Worm (Caenorhabditis elegans) whole organism, young adult: ENCODE results near the gene pro-3.

ENCODE experiments used
- B0035.1 ChIP-seq: sonication (generic microtip); optimal IDR thresholded peaks from 2 replicates; lab custom pipeline; 2016; ENCODE audit warnings: missing genetic modification characterization, mild to moderate bottlenecking, missing compliant biosample characterization, missing genotype, missing genetic modification reagents
- C17E4.6 ChIP-seq: fragments of 200-800 bp; sonication (Bioruptor generic); IDR thresholded peaks from 2 replicates; pipeline ENCODE4 v1.3.6; 2022; ENCODE audit warnings: missing genetic modification reagents, missing genetic modification characterization, missing compliant biosample characterization
- F39B2.1 ChIP-seq: fragments of 200-800 bp; sonication (Bioruptor generic); IDR thresholded peaks from 2 replicates; pipeline ENCODE4 v1.3.6; 2022; ENCODE audit warnings: missing genetic modification reagents, missing genetic modification characterization, missing compliant biosample characterization
- F52B5.7 ChIP-seq: sonication (generic microtip); optimal IDR thresholded peaks from 2 replicates; lab custom pipeline; 2016; ENCODE audit warnings: mild to moderate bottlenecking, missing genetic modification characterization, missing compliant biosample characterization
- F55B11.4 ChIP-seq: sonication (generic microtip); optimal IDR thresholded peaks from 2 replicates; lab custom pipeline; 2016; ENCODE audit warnings: missing compliant biosample characterization, missing genetic modification characterization, borderline replicate concordance; ENCODE audit not compliant: insufficient read depth
- F57A8.1 ChIP-seq: fragments of 200-800 bp; sonication (Bioruptor generic); optimal IDR thresholded peaks from 2 replicates; lab custom pipeline; 2018; ENCODE audit warnings: mild to moderate bottlenecking, missing genetic modification characterization, moderate library complexity, missing compliant biosample characterization
- F57C9.4 ChIP-seq: sonication (generic microtip); optimal IDR thresholded peaks from 2 replicates; lab custom pipeline; 2017; ENCODE audit warnings: mild to moderate bottlenecking, missing genetic modification characterization, missing compliant biosample characterization
- K11D2.4 ChIP-seq: fragments of 200-800 bp; sonication (Bioruptor generic); IDR thresholded peaks from 2 replicates; pipeline ENCODE4 v1.3.6; 2022; ENCODE audit warnings: missing genetic modification reagents, missing genetic modification characterization, missing compliant biosample characterization
- Y53F4B.3 ChIP-seq: fragments of 200-800 bp; sonication (Bioruptor generic); IDR thresholded peaks from 2 replicates; pipeline ENCODE4 v1.3.6; 2022; ENCODE audit warnings: missing genetic modification reagents, missing genetic modification characterization, missing compliant biosample characterization
- Y67H2A.10 ChIP-seq: fragments of 200-800 bp; sonication (Bioruptor generic); conservative IDR thresholded peaks from 2 replicates; pipeline ENCODE4 v1.3.6; 2022; ENCODE audit warnings: missing genetic modification reagents, missing genetic modification characterization, missing compliant biosample characterization
- ceh-27 ChIP-seq: fragments of 200-800 bp; sonication (Bioruptor generic); optimal IDR thresholded peaks from 2 replicates; lab custom pipeline; 2018; ENCODE audit warnings: mild to moderate bottlenecking, missing genetic modification characterization, moderate library complexity, missing compliant biosample characterization
- dpff-1 ChIP-seq: sonication (generic microtip); optimal IDR thresholded peaks from 2 replicates; lab custom pipeline; 2017; ENCODE audit warnings: mild to moderate bottlenecking, missing genetic modification characterization, missing compliant biosample characterization
- egl-18 ChIP-seq: fragments of 200-800 bp; sonication (Bioruptor generic); IDR thresholded peaks from 2 replicates; pipeline ENCODE4 v1.3.6; 2022; ENCODE audit warnings: missing genetic modification reagents, missing genetic modification characterization, missing compliant biosample characterization
- ekl-4 ChIP-seq: fragments of 200-800 bp; sonication (Bioruptor generic); IDR thresholded peaks from 2 replicates; pipeline ENCODE4 v1.3.6; 2022; ENCODE audit warnings: missing genetic modification reagents, missing genetic modification characterization, missing compliant biosample characterization
- gei-17 ChIP-seq: fragments of 200-800 bp; sonication (Bioruptor generic); optimal IDR thresholded peaks from 2 replicates; lab custom pipeline; 2018; ENCODE audit warnings: mild to moderate bottlenecking, missing genetic modification characterization, missing compliant biosample characterization
- him-1 ChIP-seq: sonication (generic microtip); optimal IDR thresholded peaks from 2 replicates; lab custom pipeline; 2016; ENCODE audit warnings: missing genotype, missing genetic modification reagents, missing genetic modification characterization, missing compliant biosample characterization
- hmg-1.2 ChIP-seq: fragments of 200-800 bp; sonication (Bioruptor generic); IDR thresholded peaks from 2 replicates; pipeline ENCODE4 v1.3.6; 2022; ENCODE audit warnings: missing genetic modification reagents, missing genetic modification characterization, missing compliant biosample characterization
- hmg-20 ChIP-seq: fragments of 200-800 bp; sonication (Bioruptor generic); IDR thresholded peaks from 2 replicates; pipeline ENCODE4 v1.3.6; 2022; ENCODE audit warnings: missing genetic modification reagents, missing genetic modification characterization, missing compliant biosample characterization
- let-526 ChIP-seq: fragments of 200-800 bp; sonication (Bioruptor generic); IDR thresholded peaks from 2 replicates; pipeline ENCODE4 v1.3.6; 2022; ENCODE audit warnings: missing genetic modification reagents, missing genetic modification characterization, missing compliant biosample characterization
- let-607 ChIP-seq, 2 experiments: fragments of 200-800 bp in 1 of 2; sonication (Bioruptor generic) in 1 of 2; sonication (generic microtip) in 1 of 2; optimal IDR thresholded peaks; 2 replicates each; lab custom pipeline; 2016 to 2018; ENCODE audit warnings: mild to moderate bottlenecking in 2 of 2, missing compliant biosample characterization in 2 of 2, missing genetic modification characterization in 2 of 2, moderate library complexity in 2 of 2, missing genotype in 1 of 2
- lin-54 ChIP-seq: fragments of 200-800 bp; sonication (Bioruptor generic); optimal IDR thresholded peaks from 2 replicates; lab custom pipeline; 2018; ENCODE audit warnings: mild to moderate bottlenecking, missing genetic modification characterization, missing compliant biosample characterization
- lsy-27 ChIP-seq: sonication (generic microtip); optimal IDR thresholded peaks from 2 replicates; lab custom pipeline; 2017; ENCODE audit warnings: missing genetic modification characterization, mild to moderate bottlenecking, missing compliant biosample characterization, antibody characterized with exemption, missing genotype, borderline replicate concordance; ENCODE audit not compliant: insufficient read depth
- madf-10 ChIP-seq: sonication (generic microtip); optimal IDR thresholded peaks from 2 replicates; lab custom pipeline; 2016; ENCODE audit warnings: mild to moderate bottlenecking, missing genetic modification characterization, missing compliant biosample characterization
- madf-6 ChIP-seq: fragments of 200-800 bp; sonication (Bioruptor generic); IDR thresholded peaks from 2 replicates; pipeline ENCODE4 v1.3.6; 2022; ENCODE audit warnings: missing genetic modification reagents, missing genetic modification characterization, missing compliant biosample characterization
- madf-8 ChIP-seq: fragments of 200-800 bp; sonication (Bioruptor generic); conservative IDR thresholded peaks from 2 replicates; pipeline ENCODE4 v1.3.6; 2022; ENCODE audit warnings: missing genetic modification reagents, missing genetic modification characterization, missing compliant biosample characterization
- nfya-2 ChIP-seq: fragments of 200-800 bp; sonication (Bioruptor generic); IDR thresholded peaks from 2 replicates; pipeline ENCODE4 v1.3.6; 2022; ENCODE audit warnings: missing genetic modification reagents, missing genetic modification characterization, missing compliant biosample characterization
- nfyb-1 ChIP-seq: fragments of 200-800 bp; sonication (Bioruptor generic); IDR thresholded peaks from 2 replicates; pipeline ENCODE4 v1.3.6; 2022; ENCODE audit warnings: missing genetic modification reagents, missing genetic modification characterization, missing compliant biosample characterization
- nhr-27 ChIP-seq: fragments of 200-800 bp; sonication (Bioruptor generic); optimal IDR thresholded peaks from 2 replicates; lab custom pipeline; 2018; ENCODE audit warnings: mild to moderate bottlenecking, missing genetic modification characterization, moderate library complexity, missing compliant biosample characterization
- pbrm-1 ChIP-seq: fragments of 200-800 bp; sonication (Bioruptor generic); IDR thresholded peaks from 2 replicates; pipeline ENCODE4 v1.3.6; 2022; ENCODE audit warnings: missing genetic modification reagents, missing genetic modification characterization, missing compliant biosample characterization
- snpc-1.3 ChIP-seq: sonication (generic microtip); optimal IDR thresholded peaks from 2 replicates; lab custom pipeline; 2017; ENCODE audit warnings: missing genetic modification characterization, mild to moderate bottlenecking, missing compliant biosample characterization, antibody characterized with exemption, moderate library complexity, missing genotype, missing genetic modification reagents; ENCODE audit not compliant: insufficient read depth
- tlf-1 ChIP-seq: fragments of 200-800 bp; sonication (Bioruptor generic); optimal IDR thresholded peaks from 2 replicates; lab custom pipeline; 2018; ENCODE audit warnings: mild to moderate bottlenecking, missing genetic modification characterization, missing compliant biosample characterization
- unc-130 ChIP-seq: sonication (generic microtip); optimal IDR thresholded peaks from 2 replicates; lab custom pipeline; 2016; ENCODE audit warnings: missing genetic modification reagents, missing genetic modification characterization, missing compliant biosample characterization
- ztf-22 ChIP-seq: fragments of 200-800 bp; sonication (Bioruptor generic); optimal IDR thresholded peaks from 2 replicates; lab custom pipeline; 2018; ENCODE audit warnings: mild to moderate bottlenecking, missing genetic modification characterization, moderate library complexity, missing compliant biosample characterization
- ztf-3 ChIP-seq: fragments of 200-800 bp; sonication (Bioruptor generic); optimal IDR thresholded peaks from 2 replicates; lab custom pipeline; 2018; ENCODE audit warnings: mild to moderate bottlenecking, missing genetic modification characterization, missing compliant biosample characterization
- ztf-6 ChIP-seq: fragments of 200-800 bp; sonication (Bioruptor generic); IDR thresholded peaks from 2 replicates; pipeline ENCODE4 v1.3.6; 2022; ENCODE audit warnings: missing genetic modification reagents, missing genetic modification characterization, missing compliant biosample characterization

The pro-3 gene

DNA sequence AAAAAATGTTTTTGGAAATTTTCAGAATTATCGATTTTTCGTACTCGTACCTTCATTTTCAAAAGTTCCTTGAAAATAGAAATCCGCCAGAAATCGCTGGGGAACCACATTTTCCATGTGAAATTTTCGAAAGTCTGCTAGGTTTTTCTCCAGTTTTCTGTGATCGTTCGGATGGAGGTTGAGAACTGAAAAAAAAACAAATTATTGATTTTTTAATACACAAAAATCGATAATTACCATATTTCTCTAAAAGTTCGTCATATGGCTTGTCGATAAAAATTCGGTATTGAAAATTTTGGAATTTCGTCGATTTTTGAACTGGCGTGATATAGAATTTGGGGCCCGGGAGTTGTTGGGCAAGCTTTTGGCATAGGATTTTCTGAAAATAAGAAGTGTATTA lies 41.4 kb downstream of the pro-3 start:
- no peak for TF ChIP-seq ztf-22 (GFP tag; lab: Kevin White, UChicago)
- no peak for TF ChIP-seq ekl-4
- no peak for TF ChIP-seq Y67H2A.10 (GFP tag; lab: Robert Waterston, UW)
- no peak for TF ChIP-seq B0035.1 (tag; lab: Kevin White, UChicago)
- TF ChIP-seq ztf-6 (GFP tag; lab: Robert Waterston, UW) = no peak
- no peak for TF ChIP-seq nfya-2 (GFP tag; lab: Robert Waterston, UW)
- no peak for TF ChIP-seq pbrm-1 (GFP tag; lab: Robert Waterston, UW)
- TF ChIP-seq let-526 (GFP tag; lab: Robert Waterston, UW) = no peak
- TF ChIP-seq hmg-1.2 (GFP tag; lab: Robert Waterston, UW) = no peak

DNA sequence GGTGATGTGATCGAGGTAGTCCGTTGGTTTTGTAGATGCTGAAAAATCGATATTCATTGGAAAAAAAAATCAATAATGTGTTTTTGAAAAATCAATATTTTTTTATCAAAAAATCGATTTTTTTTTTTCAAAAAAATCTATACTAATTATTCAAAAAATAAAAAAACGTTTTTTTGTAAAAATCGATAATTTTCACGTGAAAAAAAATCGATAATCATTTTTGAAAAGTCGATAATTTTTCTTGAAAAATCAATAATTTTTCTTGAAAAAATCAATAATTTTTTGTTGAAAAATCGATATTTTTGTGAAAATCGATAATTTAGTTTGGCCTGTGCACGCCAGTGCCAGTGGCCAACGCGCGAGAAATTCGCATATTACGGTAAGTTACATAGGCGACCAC lies 45.0 kb downstream of the pro-3 start:
- TF ChIP-seq madf-6 (GFP tag; lab: Robert Waterston, UW) (no peak), F57A8.1 (GFP tag; lab: Kevin White, UChicago) (no peak)

DNA sequence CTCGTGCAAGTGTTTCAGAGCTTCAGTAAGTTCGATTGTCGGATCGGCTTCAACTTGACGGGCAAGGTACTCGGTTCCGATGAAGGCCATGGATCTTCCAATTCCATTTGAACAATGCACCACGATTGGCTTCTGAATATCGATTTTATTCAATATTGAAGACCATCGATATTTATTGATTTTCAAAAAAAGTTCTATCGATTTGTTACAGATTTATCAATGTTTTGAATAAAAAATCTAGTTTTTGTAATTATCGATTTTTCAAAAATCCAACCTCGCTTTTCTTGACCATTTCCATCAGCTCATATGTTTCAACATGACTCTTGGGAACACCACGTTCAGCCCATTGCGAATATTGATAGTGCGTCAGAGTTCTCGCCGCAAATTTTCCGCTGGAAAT lies 49.3 kb downstream of the pro-3 start:
- no peak for TF ChIP-seq F57A8.1 (GFP tag; lab: Kevin White, UChicago)
- no peak for TF ChIP-seq hmg-20
- no peak for TF ChIP-seq snpc-1.3 (tag; lab: Kevin White, UChicago)
- TF ChIP-seq lin-54 (GFP tag; lab: Kevin White, UChicago) = no peak
- TF ChIP-seq ekl-4 = no peak
- TF ChIP-seq madf-8 (GFP tag; lab: Robert Waterston, UW) = no peak
- no peak for TF ChIP-seq C17E4.6 (GFP tag; lab: Robert Waterston, UW)

DNA sequence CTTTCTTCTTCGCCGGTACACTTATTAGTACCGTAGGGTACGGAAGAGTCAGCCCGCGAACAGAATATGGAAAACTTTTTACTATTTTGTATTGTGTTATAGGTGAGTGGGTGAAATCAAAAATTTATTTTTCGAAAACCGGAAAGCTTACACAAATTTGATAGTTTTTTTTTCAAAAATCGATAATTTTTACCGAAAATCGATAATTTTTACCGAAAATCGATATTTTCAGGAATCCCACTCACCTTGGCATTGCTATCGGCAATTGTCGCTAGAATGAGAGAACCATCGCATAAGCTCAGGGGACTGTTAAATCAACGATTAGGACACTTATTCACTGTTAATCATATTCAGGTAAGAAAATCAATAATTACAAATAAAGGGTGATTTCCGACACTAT lies 54.9 kb downstream of the pro-3 start:
- TF ChIP-seq egl-18 (GFP tag; lab: Robert Waterston, UW) (no peak), F55B11.4 (tag; lab: Kevin White, UChicago) (no peak), nhr-27 (tag; lab: Kevin White, UChicago) (no peak), ekl-4 (no peak), dpff-1 (tag; lab: Kevin White, UChicago) (no peak), lsy-27 (tag; lab: Kevin White, UChicago) (no peak), ztf-3 (GFP tag; lab: Kevin White, UChicago) (no peak), F39B2.1 (GFP tag; lab: Robert Waterston, UW) (no peak), ztf-22 (GFP tag; lab: Kevin White, UChicago) (no peak), let-607 (tag; optimal IDR thresholded peaks at IDR 0.05; lab: Kevin White, UChicago) (no peak), unc-130 (no peak), K11D2.4 (GFP tag; lab: Robert Waterston, UW) (no peak), ceh-27 (GFP tag; lab: Kevin White, UChicago) (no peak), him-1 (no peak)
- TF ChIP-seq, all 124 proteins: peak for 0

DNA sequence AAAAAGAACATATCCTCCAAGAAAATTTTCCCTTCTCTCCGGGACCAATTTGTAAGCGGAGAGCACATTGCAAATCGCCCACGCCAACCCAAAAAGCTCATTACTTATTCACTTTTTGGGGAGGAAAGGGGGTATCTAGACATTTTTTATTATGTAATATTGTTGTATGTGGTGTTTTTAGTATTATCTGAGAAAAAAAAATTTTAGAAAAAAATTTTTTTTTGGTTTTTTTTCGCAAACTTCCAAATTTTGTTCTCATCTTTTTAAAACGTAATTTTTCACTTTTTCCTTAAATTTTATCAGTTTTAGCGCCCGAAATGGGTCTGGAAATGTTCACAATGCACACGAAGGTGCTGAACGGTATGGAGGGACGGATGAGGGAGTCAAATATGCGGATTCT lies 58.3 kb downstream of the pro-3 start, which contains the start of gene twk-46:
Gene twk-46, plus strand, starts transcription at position 301 of the 400 bp plus-strand sequence.
- TF ChIP-seq madf-10 = no peak
- TF ChIP-seq gei-17 (GFP tag; lab: Kevin White, UChicago) = no peak
- no peak for TF ChIP-seq F57C9.4
- no peak for TF ChIP-seq nfyb-1
- TF ChIP-seq Y53F4B.3 (GFP tag; lab: Robert Waterston, UW) = no peak
- no peak for TF ChIP-seq F52B5.7 (tag; lab: Kevin White, UChicago)
- TF ChIP-seq tlf-1 = no peak
